Worm (Caenorhabditis elegans) whole organism, L3 larva: Measurements from ENCODE around the gene ttc-39B.

ENCODE experiments used
- R02D3.7 ChIP-seq: fragments of 150-350 bp; optimal IDR thresholded peaks from 2 replicates; lab custom pipeline; 2014; ENCODE audit warnings: missing biosample characterization, missing genetic modification characterization
- ZK546.5 ChIP-seq: sonication (generic microtip); optimal IDR thresholded peaks from 2 replicates; lab custom pipeline; 2017; ENCODE audit warnings: missing biosample characterization, missing genetic modification characterization
- aly-2 ChIP-seq: fragments of 150-350 bp; optimal IDR thresholded peaks from 2 replicates; lab custom pipeline; 2014; ENCODE audit warnings: missing biosample characterization, missing genetic modification characterization
- ama-1 ChIP-seq: fragments of 150-350 bp; optimal IDR thresholded peaks from 2 replicates; lab custom pipeline; 2018
- ceh-16 ChIP-seq: sonication (generic microtip); optimal IDR thresholded peaks from 2 replicates; lab custom pipeline; 2017; ENCODE audit warnings: missing biosample characterization, missing genetic modification characterization
- ceh-28 ChIP-seq: fragments of 150-350 bp; optimal IDR thresholded peaks from 2 replicates; lab custom pipeline; 2014; ENCODE audit warnings: missing biosample characterization, missing genetic modification reagents, missing genetic modification characterization
- ceh-82 ChIP-seq: fragments of 150-350 bp; optimal IDR thresholded peaks from 2 replicates; lab custom pipeline; 2014; ENCODE audit warnings: missing biosample characterization, missing genetic modification characterization
- ceh-9 ChIP-seq: sonication (generic microtip); optimal IDR thresholded peaks from 2 replicates; lab custom pipeline; 2018; ENCODE audit warnings: missing biosample characterization, missing genetic modification characterization
- daf-12 ChIP-seq: fragments of 150-350 bp; optimal IDR thresholded peaks from 2 replicates; lab custom pipeline; 2014; ENCODE audit warnings: missing biosample characterization, missing genetic modification reagents, missing genetic modification characterization
- egl-27 ChIP-seq: sonication (generic microtip); optimal IDR thresholded peaks from 4 replicates; lab custom pipeline; 2017; ENCODE audit warnings: missing biosample characterization, missing genetic modification reagents, missing genetic modification characterization
- egl-5 ChIP-seq: fragments of 150-350 bp; optimal IDR thresholded peaks from 2 replicates; lab custom pipeline; 2017; ENCODE audit warnings: missing biosample characterization, missing genetic modification reagents, missing genetic modification characterization, inconsistent platforms
- elt-2 ChIP-seq: sonication (generic microtip); optimal IDR thresholded peaks from 2 replicates; lab custom pipeline; 2016; ENCODE audit warnings: missing genetic modification reagents, mild to moderate bottlenecking, missing genetic modification characterization, missing compliant biosample characterization
- elt-3 ChIP-seq, 3 experiments: fragments of 150-350 bp in 1 of 3; sonication (generic microtip) in 2 of 3; optimal IDR thresholded peaks; 2 replicates in 2 of 3; 4 replicates in 1 of 3; lab custom pipeline; 2014 to 2017; ENCODE audit warnings: missing biosample characterization in 3 of 3, missing genetic modification characterization in 3 of 3
- eor-1 ChIP-seq, 2 experiments: fragments of 150-350 bp; optimal IDR thresholded peaks; 2 replicates each; lab custom pipeline; 2014 to 2018; ENCODE audit warnings: missing biosample characterization in 2 of 2, missing genetic modification characterization in 2 of 2
- fkh-10 ChIP-seq: sonication (generic microtip); optimal IDR thresholded peaks from 2 replicates; lab custom pipeline; 2017; ENCODE audit warnings: missing biosample characterization, missing genetic modification reagents, missing genetic modification characterization
- fos-1 ChIP-seq: fragments of 150-350 bp; optimal IDR thresholded peaks from 2 replicates; lab custom pipeline; 2014; ENCODE audit warnings: missing biosample characterization, missing genetic modification characterization
- hmg-11 ChIP-seq: sonication (generic microtip); optimal IDR thresholded peaks from 2 replicates; lab custom pipeline; 2016; ENCODE audit warnings: missing genetic modification characterization, missing compliant biosample characterization
- jun-1 ChIP-seq: fragments of 150-350 bp; optimal IDR thresholded peaks from 2 replicates; lab custom pipeline; 2014; ENCODE audit warnings: missing biosample characterization, missing genetic modification reagents, missing genetic modification characterization
- lin-15B ChIP-seq: fragments of 150-350 bp; optimal IDR thresholded peaks from 2 replicates; lab custom pipeline; 2014; ENCODE audit warnings: missing biosample characterization, missing genetic modification characterization
- lin-39 ChIP-seq: fragments of 150-350 bp; optimal IDR thresholded peaks from 2 replicates; lab custom pipeline; 2018; ENCODE audit warnings: missing biosample characterization, missing genetic modification reagents, missing genetic modification characterization
- lsy-12 ChIP-seq: sonication (generic microtip); optimal IDR thresholded peaks from 2 replicates; lab custom pipeline; 2016; ENCODE audit warnings: mild to moderate bottlenecking, missing genetic modification characterization, missing compliant biosample characterization
- mdl-1 ChIP-seq: fragments of 150-350 bp; optimal IDR thresholded peaks from 2 replicates; lab custom pipeline; 2014; ENCODE audit warnings: missing biosample characterization, missing genetic modification characterization
- mml-1 ChIP-seq: fragments of 150-350 bp; sonication (generic microtip); optimal IDR thresholded peaks from 3 replicates; lab custom pipeline; 2014; ENCODE audit warnings: missing biosample characterization, missing genetic modification characterization
- nfya-1 ChIP-seq: sonication (generic microtip); optimal IDR thresholded peaks from 2 replicates; lab custom pipeline; 2017; ENCODE audit warnings: missing genetic modification characterization, mild to moderate bottlenecking, missing compliant biosample characterization, antibody characterized with exemption, moderate library complexity; ENCODE audit not compliant: insufficient read depth
- nhr-12 ChIP-seq: fragments of 150-350 bp; optimal IDR thresholded peaks from 2 replicates; lab custom pipeline; 2014; ENCODE audit warnings: missing biosample characterization, missing genetic modification characterization
- nhr-23 ChIP-seq: fragments of 150-350 bp; optimal IDR thresholded peaks from 2 replicates; lab custom pipeline; 2014; ENCODE audit warnings: missing biosample characterization, missing genetic modification reagents, missing genetic modification characterization
- nhr-237 ChIP-seq: fragments of 150-350 bp; optimal IDR thresholded peaks from 2 replicates; lab custom pipeline; 2014; ENCODE audit warnings: missing biosample characterization, missing genetic modification characterization
- nhr-25 ChIP-seq: sonication (generic microtip); optimal IDR thresholded peaks from 2 replicates; lab custom pipeline; 2017; ENCODE audit warnings: missing biosample characterization, missing genetic modification characterization
- nhr-28 ChIP-seq: fragments of 150-350 bp; optimal IDR thresholded peaks from 2 replicates; lab custom pipeline; 2014; ENCODE audit warnings: missing biosample characterization, missing genetic modification characterization
- nhr-43 ChIP-seq: sonication (generic microtip); optimal IDR thresholded peaks from 2 replicates; lab custom pipeline; 2016; ENCODE audit warnings: mild to moderate bottlenecking, missing genetic modification characterization, missing compliant biosample characterization; ENCODE audit not compliant: poor library complexity, severe bottlenecking
- nhr-76 ChIP-seq: fragments of 150-350 bp; sonication (generic microtip); optimal IDR thresholded peaks from 5 replicates; lab custom pipeline; 2014; ENCODE audit warnings: missing biosample characterization, missing genetic modification characterization
- nhr-77 ChIP-seq: fragments of 150-350 bp; optimal IDR thresholded peaks from 2 replicates; lab custom pipeline; 2014; ENCODE audit warnings: missing biosample characterization, missing genetic modification characterization
- pha-4 ChIP-seq: fragments of 150-350 bp; optimal IDR thresholded peaks from 2 replicates; lab custom pipeline; 2014; ENCODE audit warnings: missing biosample characterization, missing genetic modification reagents, missing genetic modification characterization
- pqm-1 ChIP-seq: fragments of 150-350 bp; optimal IDR thresholded peaks from 2 replicates; lab custom pipeline; 2017; ENCODE audit warnings: missing biosample characterization, missing genetic modification characterization, inconsistent platforms
- sea-2 ChIP-seq: fragments of 150-350 bp; sonication (generic microtip); optimal IDR thresholded peaks from 4 replicates; lab custom pipeline; 2014; ENCODE audit warnings: missing biosample characterization, missing genetic modification reagents, missing genetic modification characterization
- skn-1 ChIP-seq: fragments of 150-350 bp; optimal IDR thresholded peaks from 2 replicates; lab custom pipeline; 2014; ENCODE audit warnings: missing biosample characterization, missing genetic modification characterization
- snpc-4 ChIP-seq: fragments of 150-350 bp; optimal IDR thresholded peaks from 2 replicates; lab custom pipeline; 2014; ENCODE audit warnings: missing biosample characterization, missing genetic modification characterization
- tbx-2 ChIP-seq: sonication (generic microtip); optimal IDR thresholded peaks from 2 replicates; lab custom pipeline; 2016; ENCODE audit warnings: mild to moderate bottlenecking, missing genetic modification characterization, missing compliant biosample characterization
- unc-39 ChIP-seq: sonication (generic microtip); optimal IDR thresholded peaks from 4 replicates; lab custom pipeline; 2017; ENCODE audit warnings: missing biosample characterization, missing genetic modification characterization
- ztf-4 ChIP-seq: fragments of 150-350 bp; optimal IDR thresholded peaks from 2 replicates; lab custom pipeline; 2014; ENCODE audit warnings: missing biosample characterization, missing genetic modification characterization

ttc-39B gene

ce11 chrII:6376693-6377092, 42.9 kb upstream of the ttc-39B start:
- no peak for TF ChIP-seq lsy-12
- no peak for TF ChIP-seq eor-1 (tag; optimal IDR thresholded peaks at IDR 0.05; lab: Kevin White, UChicago)
- no peak for TF ChIP-seq snpc-4 (tag; lab: Kevin White, UChicago)
- no peak for TF ChIP-seq ceh-9
- no peak for TF ChIP-seq sea-2 (GFP tag; lab: Kevin White, UChicago)
- TF ChIP-seq tbx-2 (tag; lab: Kevin White, UChicago): no peak
- TF ChIP-seq egl-5 (tag; lab: Kevin White, UChicago): no peak
- no peak for TF ChIP-seq ceh-82 (tag; lab: Kevin White, UChicago)
- TF ChIP-seq nhr-12 (tag; lab: Kevin White, UChicago): no peak
- no peak for TF ChIP-seq hmg-11 (tag; lab: Kevin White, UChicago)
- TF ChIP-seq fos-1 (tag; lab: Kevin White, UChicago): no peak
- TF ChIP-seq egl-27 (tag; lab: Kevin White, UChicago): no peak
- TF ChIP-seq ZK546.5: no peak

- TF ChIP-seq ceh-28 (tag; lab: Kevin White, UChicago): peak; percentile 19
- no peak for TF ChIP-seq nhr-28 (tag; lab: Kevin White, UChicago)
- TF ChIP-seq pqm-1 (tag; lab: Kevin White, UChicago): peak; percentile 35
- no peak for TF ChIP-seq elt-3 (tag; optimal IDR thresholded peaks at IDR 0.05; lab: Kevin White, UChicago)
- peak; percentile 29 for TF ChIP-seq pha-4 (tag; lab: Kevin White, UChicago)
- no peak for TF ChIP-seq mml-1 (tag; lab: Kevin White, UChicago)
- peak; percentile 71 for TF ChIP-seq elt-2 (tag; lab: Kevin White, UChicago)
- peak; percentile 1 for TF ChIP-seq jun-1 (tag; lab: Kevin White, UChicago)
- TF ChIP-seq egl-27 (tag; lab: Kevin White, UChicago): no peak
Observed at ce11 chrII:6374646-6375045, 40.9 kb upstream of the ttc-39B start.

- TF ChIP-seq pqm-1 (tag; lab: Kevin White, UChicago): no peak
- TF ChIP-seq snpc-4 (tag; lab: Kevin White, UChicago): no peak
- TF ChIP-seq ceh-9: no peak
- TF ChIP-seq R02D3.7 (tag; lab: Kevin White, UChicago): no peak
- no peak for TF ChIP-seq ceh-28 (tag; lab: Kevin White, UChicago)
- TF ChIP-seq eor-1 (tag; optimal IDR thresholded peaks at IDR 0.05; lab: Kevin White, UChicago): no peak
- TF ChIP-seq skn-1 (tag; lab: Kevin White, UChicago): no peak
- TF ChIP-seq ceh-16: no peak
- TF ChIP-seq aly-2 (tag; lab: Kevin White, UChicago): no peak
- TF ChIP-seq nhr-25 (tag; lab: Kevin White, UChicago): no peak
- TF ChIP-seq nhr-12 (tag; lab: Kevin White, UChicago): no peak
- no peak for TF ChIP-seq daf-12 (tag; lab: Kevin White, UChicago)
- no peak for TF ChIP-seq ama-1
- TF ChIP-seq ceh-82 (tag; lab: Kevin White, UChicago): no peak
- TF ChIP-seq lsy-12: no peak
Observed at ce11 chrII:6373361-6373760, 39.6 kb upstream of the ttc-39B start.

- TF ChIP-seq nhr-25 (tag; lab: Kevin White, UChicago) (peak; percentile 12), nhr-76 (tag; lab: Kevin White, UChicago) (no peak), nfya-1 (tag; lab: Kevin White, UChicago) (no peak), nhr-43 (no peak), nhr-12 (tag; lab: Kevin White, UChicago) (no peak), elt-3 (tag; optimal IDR thresholded peaks at IDR 0.05; lab: Kevin White, UChicago) (no peak)
Observed at ce11 chrII:6371003-6371402, 37.2 kb upstream of the ttc-39B start, which contains the start of gene lin-23. Gene lin-23 (plus strand): TSS chrII:6371303.

- peak; percentile 89 for TF ChIP-seq nfya-1 (tag; lab: Kevin White, UChicago)
- TF ChIP-seq lsy-12: peak; percentile 52
- no peak for TF ChIP-seq unc-39
- TF ChIP-seq nhr-23 (tag; lab: Kevin White, UChicago): peak; percentile 82
- no peak for TF ChIP-seq ama-1
- TF ChIP-seq egl-27 (tag; lab: Kevin White, UChicago): peak; percentile 14
- peak; percentile 70 for TF ChIP-seq elt-2 (tag; lab: Kevin White, UChicago)
- no peak for TF ChIP-seq nhr-12 (tag; lab: Kevin White, UChicago)
- no peak for TF ChIP-seq aly-2 (tag; lab: Kevin White, UChicago)
- TF ChIP-seq lin-39 (tag; lab: Kevin White, UChicago): peak; percentile 83
- TF ChIP-seq fkh-10: peak; percentile 25
- peak; percentile 35 for TF ChIP-seq egl-5 (tag; lab: Kevin White, UChicago)
- no peak for TF ChIP-seq nhr-237
- TF ChIP-seq skn-1 (tag; lab: Kevin White, UChicago): peak; percentile 4
- TF ChIP-seq hmg-11 (tag; lab: Kevin White, UChicago): peak; percentile 89
- peak; percentile 83 for TF ChIP-seq pha-4 (tag; lab: Kevin White, UChicago)
- TF ChIP-seq pqm-1 (tag; lab: Kevin White, UChicago): peak; percentile 70
- TF ChIP-seq R02D3.7 (tag; lab: Kevin White, UChicago): peak; percentile 53
- TF ChIP-seq ceh-9: no peak
- no peak for TF ChIP-seq nhr-77 (tag; lab: Kevin White, UChicago)
- peak; percentile 67 for TF ChIP-seq nhr-43
- peak; percentile 32 for TF ChIP-seq tbx-2 (tag; lab: Kevin White, UChicago)
- TF ChIP-seq snpc-4 (tag; lab: Kevin White, UChicago): peak; percentile 64
- peak; percentile 92 for TF ChIP-seq nhr-25 (tag; lab: Kevin White, UChicago)
- TF ChIP-seq lin-15B: peak; percentile 93
- peak; percentile 85 for TF ChIP-seq mdl-1 (tag; lab: Kevin White, UChicago)
- TF ChIP-seq ceh-82 (tag; lab: Kevin White, UChicago): peak; percentile 39
- TF ChIP-seq ztf-4 (tag; lab: Kevin White, UChicago): no peak
- no peak for TF ChIP-seq ZK546.5
- TF ChIP-seq ceh-28 (tag; lab: Kevin White, UChicago): peak; percentile 83
- peak; percentile 51 for TF ChIP-seq jun-1 (tag; lab: Kevin White, UChicago)
Observed at ce11 chrII:6370110-6370509, 36.3 kb upstream of the ttc-39B start.
